Worm (Caenorhabditis elegans): ENCODE measurements around the gene alkb-8.

alkb-8 gene

DNA sequence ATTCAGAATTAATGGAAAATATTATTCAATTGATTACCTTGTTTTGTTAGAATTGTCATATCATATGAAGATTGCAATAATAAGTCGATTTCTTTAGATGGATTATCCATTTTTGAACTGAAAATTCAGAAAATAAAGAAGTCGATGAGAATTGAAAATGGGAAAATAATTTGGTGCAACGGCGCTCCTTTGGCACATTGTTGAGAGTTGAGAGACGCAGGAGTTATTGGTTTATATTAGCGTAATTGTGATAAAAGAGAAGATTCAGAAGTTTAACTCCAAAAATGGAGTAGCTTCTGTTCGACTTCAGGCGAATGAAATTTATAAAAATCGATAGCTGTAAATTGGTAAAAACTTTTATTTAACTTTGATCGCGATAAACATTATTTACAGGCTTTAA lies 10.4 kb downstream of the alkb-8 start, which contains the start of gene C14B1.8:
C14B1.8 (minus strand) TSS at position 117 of the 400 bp plus-strand sequence.
- TF ChIP-seq ceh-13 (GFP tag; optimal IDR thresholded peaks at IDR 0.05) (no peak), ets-7 (tag; optimal IDR thresholded peaks at IDR 0.05) (no peak), sea-1 (GFP tag; conservative IDR thresholded peaks at IDR 0.05) (no peak), hnd-1 (tag; optimal IDR thresholded peaks at IDR 0.05) (no peak), hmbx-1 (tag; optimal IDR thresholded peaks at IDR 0.05) (no peak), B0310.2 (tag; optimal IDR thresholded peaks at IDR 0.05) (no peak), hmg-4 (GFP tag; optimal IDR thresholded peaks at IDR 0.05) (no peak), tbx-11 (GFP tag; IDR thresholded peaks at IDR 0.05) (no peak), tra-4 (tag; optimal IDR thresholded peaks at IDR 0.05) (no peak), scrt-1 (GFP tag; IDR thresholded peaks at IDR 0.05) (no peak), ceh-36 (tag; optimal IDR thresholded peaks at IDR 0.05) (no peak), tbx-37 (GFP tag; conservative IDR thresholded peaks at IDR 0.05) (no peak), flt-1 (GFP tag; IDR thresholded peaks at IDR 0.05) (no peak), ama-1 (optimal IDR thresholded peaks at IDR 0.05) (no peak)

ce11 chrIII:3723726-3724125 lies 14.6 kb downstream of the alkb-8 start:
- TF ChIP-seq pes-1 (GFP tag; IDR thresholded peaks at IDR 0.05) (no peak), F13C5.2 (tag; optimal IDR thresholded peaks at IDR 0.05) (no peak), scrt-1 (GFP tag; IDR thresholded peaks at IDR 0.05) (no peak), hmbx-1 (tag; optimal IDR thresholded peaks at IDR 0.05) (no peak), B0310.2 (tag; optimal IDR thresholded peaks at IDR 0.05) (no peak), hnd-1 (tag; optimal IDR thresholded peaks at IDR 0.05) (no peak), ceh-36 (tag; optimal IDR thresholded peaks at IDR 0.05) (no peak), hmg-4 (GFP tag; optimal IDR thresholded peaks at IDR 0.05) (no peak), tra-4 (tag; optimal IDR thresholded peaks at IDR 0.05) (no peak), aly-1 (tag; optimal IDR thresholded peaks at IDR 0.05) (no peak), flt-1 (GFP tag; IDR thresholded peaks at IDR 0.05) (no peak), ama-1 (optimal IDR thresholded peaks at IDR 0.05) (no peak), tbx-37 (GFP tag; conservative IDR thresholded peaks at IDR 0.05) (no peak), ceh-13 (GFP tag; optimal IDR thresholded peaks at IDR 0.05) (no peak), ets-7 (tag; optimal IDR thresholded peaks at IDR 0.05) (no peak), tbx-11 (GFP tag; IDR thresholded peaks at IDR 0.05) (no peak), sea-1 (GFP tag; conservative IDR thresholded peaks at IDR 0.05) (no peak)

DNA sequence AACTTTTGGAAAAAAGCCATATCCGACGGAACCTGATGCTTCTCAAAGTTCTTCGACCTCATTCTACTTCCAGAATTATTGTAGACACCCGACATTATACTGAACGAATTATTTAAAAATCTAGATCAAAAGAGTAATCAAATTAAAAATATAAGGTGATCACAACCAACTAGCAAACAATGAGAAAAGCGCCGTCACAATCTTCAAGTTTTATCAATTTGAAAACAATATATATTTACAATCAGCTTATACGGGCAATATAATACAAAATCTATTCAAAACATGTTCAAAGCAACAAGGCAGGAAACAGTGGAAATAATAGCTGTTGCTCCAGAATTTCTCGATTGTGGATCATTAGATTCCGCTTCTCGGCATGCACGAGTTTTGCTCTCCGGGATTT lies 15.8 kb downstream of the alkb-8 start, which contains the start of gene C14B1.12:
C14B1.12 (minus strand) TSS at position 101 of the 400 bp plus-strand sequence.
- TF ChIP-seq F13C5.2 (tag; optimal IDR thresholded peaks at IDR 0.05) (no peak), ama-1 (optimal IDR thresholded peaks at IDR 0.05) (no peak), flt-1 (GFP tag; IDR thresholded peaks at IDR 0.05) (no peak), ets-7 (tag; optimal IDR thresholded peaks at IDR 0.05) (no peak), pes-1 (GFP tag; IDR thresholded peaks at IDR 0.05) (no peak), hmbx-1 (tag; optimal IDR thresholded peaks at IDR 0.05) (no peak), tbx-11 (GFP tag; IDR thresholded peaks at IDR 0.05) (no peak), hnd-1 (tag; optimal IDR thresholded peaks at IDR 0.05) (no peak), ceh-36 (tag; optimal IDR thresholded peaks at IDR 0.05) (no peak), B0310.2 (tag; optimal IDR thresholded peaks at IDR 0.05) (no peak), tbx-37 (GFP tag; conservative IDR thresholded peaks at IDR 0.05) (no peak), hmg-4 (GFP tag; optimal IDR thresholded peaks at IDR 0.05) (no peak), ceh-13 (GFP tag; optimal IDR thresholded peaks at IDR 0.05) (no peak), scrt-1 (GFP tag; IDR thresholded peaks at IDR 0.05) (no peak), tra-4 (tag; optimal IDR thresholded peaks at IDR 0.05) (no peak), aly-1 (tag; optimal IDR thresholded peaks at IDR 0.05) (no peak), sea-1 (GFP tag; conservative IDR thresholded peaks at IDR 0.05) (no peak)

- TF ChIP-seq ama-1 (optimal IDR thresholded peaks at IDR 0.05) (no peak), sea-1 (GFP tag; conservative IDR thresholded peaks at IDR 0.05) (no peak), ets-7 (tag; optimal IDR thresholded peaks at IDR 0.05) (no peak), pes-1 (GFP tag; IDR thresholded peaks at IDR 0.05) (no peak), ceh-36 (tag; optimal IDR thresholded peaks at IDR 0.05) (no peak)
These were observed 17.3 kb downstream of the alkb-8 start, which contains the start of gene gldi-5 for ce11 chrIII:3726443-3726842. gldi-5 (minus strand) TSS chrIII:3726500.

DNA sequence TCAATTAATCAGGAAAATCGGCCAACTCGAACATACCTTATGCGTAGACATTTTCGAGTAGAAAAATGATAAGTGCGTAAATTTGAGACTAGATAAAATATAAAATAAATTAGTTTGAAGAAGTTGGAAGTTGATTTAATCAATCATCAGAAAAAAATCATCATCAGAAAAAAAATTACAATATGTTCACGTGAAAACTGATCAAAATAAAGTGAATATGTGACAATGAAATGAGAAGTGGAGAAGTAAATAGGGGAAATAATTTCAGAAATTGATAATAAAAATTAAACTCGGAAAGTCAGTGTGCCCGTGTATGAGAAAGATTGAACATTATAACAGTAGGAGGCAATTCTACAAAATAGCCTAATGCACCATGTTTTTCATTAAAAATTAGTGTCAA lies 20.4 kb downstream of the alkb-8 start, which contains the start of gene F34D10.9:
F34D10.9 (minus strand) TSS at position 101 of the 400 bp plus-strand sequence.
- no peak for TF ChIP-seq B0310.2 (tag; optimal IDR thresholded peaks at IDR 0.05)
- TF ChIP-seq hmbx-1 (tag; optimal IDR thresholded peaks at IDR 0.05): no peak
- no peak for TF ChIP-seq tbx-11 (GFP tag; IDR thresholded peaks at IDR 0.05)
- TF ChIP-seq ets-7 (tag; optimal IDR thresholded peaks at IDR 0.05): no peak
- TF ChIP-seq hmg-4 (GFP tag; optimal IDR thresholded peaks at IDR 0.05): no peak

- no peak for TF ChIP-seq sea-1 (GFP tag; conservative IDR thresholded peaks at IDR 0.05)
- TF ChIP-seq ama-1 (optimal IDR thresholded peaks at IDR 0.05): no peak
- no peak for TF ChIP-seq hnd-1 (tag; optimal IDR thresholded peaks at IDR 0.05)
- no peak for TF ChIP-seq ets-7 (tag; optimal IDR thresholded peaks at IDR 0.05)
- TF ChIP-seq tra-4 (tag; optimal IDR thresholded peaks at IDR 0.05): no peak
- no peak for TF ChIP-seq tbx-11 (GFP tag; IDR thresholded peaks at IDR 0.05)
- no peak for TF ChIP-seq hmbx-1 (tag; optimal IDR thresholded peaks at IDR 0.05)
- TF ChIP-seq F13C5.2 (tag; optimal IDR thresholded peaks at IDR 0.05): no peak
- TF ChIP-seq ceh-36 (tag; optimal IDR thresholded peaks at IDR 0.05): no peak
- no peak for TF ChIP-seq tbx-37 (GFP tag; conservative IDR thresholded peaks at IDR 0.05)
These were observed 21.3 kb downstream of the alkb-8 start, which contains the start of gene F34D10.8 for ce11 chrIII:3730475-3730874. F34D10.8 (plus strand) TSS chrIII:3730775.

- TF ChIP-seq hmbx-1 (tag; optimal IDR thresholded peaks at IDR 0.05): no peak
These were observed 24.9 kb downstream of the alkb-8 start, which contains the start of gene F34D10.3 for ce11 chrIII:3734007-3734406. F34D10.3 (plus strand) TSS chrIII:3734255.

DNA sequence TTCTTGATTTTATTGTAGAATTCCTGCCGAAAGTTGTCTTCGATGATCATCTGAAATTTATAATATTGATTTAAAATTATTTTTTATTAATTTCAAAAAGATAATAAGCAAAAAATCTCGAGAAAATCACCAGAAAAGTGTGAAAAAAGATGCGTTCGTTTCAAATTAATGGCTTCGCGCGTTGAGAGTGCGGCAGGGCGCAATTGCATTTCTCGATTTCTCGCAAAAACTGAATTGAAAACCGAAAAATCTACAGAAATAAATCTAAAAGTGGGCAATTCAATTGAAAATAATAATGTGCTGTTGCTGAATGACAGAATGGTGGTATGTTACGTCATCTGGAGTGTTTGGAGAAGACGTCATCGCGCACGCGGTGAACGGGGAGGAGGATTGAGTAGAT lies 25.9 kb downstream of the alkb-8 start, which contains the start of gene evl-18:
evl-18 (minus strand) TSS at position 50 of the 400 bp plus-strand sequence.
- TF ChIP-seq tra-4 (tag; optimal IDR thresholded peaks at IDR 0.05) (no peak), tbx-11 (GFP tag; IDR thresholded peaks at IDR 0.05) (no peak), ama-1 (optimal IDR thresholded peaks at IDR 0.05) (no peak), aly-1 (tag; optimal IDR thresholded peaks at IDR 0.05) (no peak), hmbx-1 (tag; optimal IDR thresholded peaks at IDR 0.05) (no peak), F13C5.2 (tag; optimal IDR thresholded peaks at IDR 0.05) (no peak), sea-1 (GFP tag; conservative IDR thresholded peaks at IDR 0.05) (no peak), hnd-1 (tag; optimal IDR thresholded peaks at IDR 0.05) (no peak), pes-1 (GFP tag; IDR thresholded peaks at IDR 0.05) (no peak), B0310.2 (tag; optimal IDR thresholded peaks at IDR 0.05) (no peak), flt-1 (GFP tag; IDR thresholded peaks at IDR 0.05) (no peak), ceh-36 (tag; optimal IDR thresholded peaks at IDR 0.05) (no peak), hmg-4 (GFP tag; optimal IDR thresholded peaks at IDR 0.05) (no peak), ceh-13 (GFP tag; optimal IDR thresholded peaks at IDR 0.05) (no peak), ets-7 (tag; optimal IDR thresholded peaks at IDR 0.05) (no peak), tbx-37 (GFP tag; conservative IDR thresholded peaks at IDR 0.05) (no peak)
